Worm (Caenorhabditis elegans) whole organism, late embryonic: Measurements from ENCODE around the gene C06H5.12.
"Not testable (repeated sequence)": the region's sequence is repeated elsewhere in the genome, so short reads cannot be mapped to it uniquely, and the experiment has no call there.

Source experiments
- K02D7.2 ChIP-seq: sonication (generic microtip); optimal IDR thresholded peaks from 2 replicates; lab custom pipeline; 2017; ENCODE audit warnings: mild to moderate bottlenecking, missing genetic modification characterization, missing compliant biosample characterization
- K09A11.1 ChIP-seq: sonication (generic microtip); optimal IDR thresholded peaks from 2 replicates; lab custom pipeline; 2017; ENCODE audit warnings: antibody characterized with exemption, mild to moderate bottlenecking, missing genetic modification characterization, missing compliant biosample characterization; ENCODE audit not compliant: insufficient read depth
- T23F11.4 ChIP-seq: fragments of 200-800 bp; sonication (Bioruptor generic); optimal IDR thresholded peaks from 2 replicates; lab custom pipeline; 2018; ENCODE audit warnings: mild to moderate bottlenecking, missing genetic modification characterization, missing compliant biosample characterization
- ceh-18 ChIP-seq: sonication (generic microtip); optimal IDR thresholded peaks from 2 replicates; lab custom pipeline; 2016; ENCODE audit warnings: missing genetic modification characterization, missing compliant biosample characterization
- ceh-19 ChIP-seq: fragments of 200-800 bp; sonication (Bioruptor generic); optimal IDR thresholded peaks from 2 replicates; lab custom pipeline; 2018; ENCODE audit warnings: mild to moderate bottlenecking, missing genetic modification characterization, missing compliant biosample characterization
- ceh-2 ChIP-seq: sonication (generic microtip); optimal IDR thresholded peaks from 2 replicates; lab custom pipeline; 2016; ENCODE audit warnings: missing genotype, missing genetic modification characterization, missing compliant biosample characterization
- ceh-22 ChIP-seq: sonication (generic microtip); optimal IDR thresholded peaks from 2 replicates; lab custom pipeline; 2017; ENCODE audit warnings: missing biosample characterization, missing genetic modification characterization
- ceh-30 ChIP-seq: fragments of 150-350 bp; optimal IDR thresholded peaks from 2 replicates; lab custom pipeline; 2014; ENCODE audit warnings: missing biosample characterization, missing genetic modification characterization
- ceh-6 ChIP-seq: fragments of 200-800 bp; sonication (Bioruptor generic); optimal IDR thresholded peaks from 2 replicates; lab custom pipeline; 2018; ENCODE audit warnings: mild to moderate bottlenecking, missing genetic modification characterization, missing compliant biosample characterization
- ceh-9 ChIP-seq: sonication (generic microtip); optimal IDR thresholded peaks from 2 replicates; lab custom pipeline; 2016; ENCODE audit warnings: mild to moderate bottlenecking, missing genetic modification characterization, inconsistent platforms, missing compliant biosample characterization
- dve-1 ChIP-seq: sonication (generic microtip); optimal IDR thresholded peaks from 2 replicates; lab custom pipeline; 2017; ENCODE audit warnings: antibody characterized with exemption, mild to moderate bottlenecking, missing genetic modification characterization, missing compliant biosample characterization
- elt-2 ChIP-seq: sonication (generic microtip); optimal IDR thresholded peaks from 2 replicates; lab custom pipeline; 2016; ENCODE audit warnings: missing genetic modification reagents, missing genetic modification characterization, missing compliant biosample characterization
- eyg-1 ChIP-seq: sonication (generic microtip); optimal IDR thresholded peaks from 2 replicates; lab custom pipeline; 2016; ENCODE audit warnings: missing genotype, missing genetic modification characterization, missing compliant biosample characterization
- hlh-13 ChIP-seq: fragments of 200-800 bp; sonication (Bioruptor generic); optimal IDR thresholded peaks from 2 replicates; lab custom pipeline; 2018; ENCODE audit warnings: mild to moderate bottlenecking, missing genetic modification characterization, missing compliant biosample characterization
- lin-11 ChIP-seq: fragments of 200-800 bp; sonication (Bioruptor generic); optimal IDR thresholded peaks from 2 replicates; lab custom pipeline; 2018; ENCODE audit warnings: mild to moderate bottlenecking, missing genetic modification characterization, missing compliant biosample characterization
- madf-2 ChIP-seq: sonication (generic microtip); optimal IDR thresholded peaks from 2 replicates; lab custom pipeline; 2017; ENCODE audit warnings: missing genetic modification characterization, missing compliant biosample characterization
- nfya-1 ChIP-seq: sonication (generic microtip); optimal IDR thresholded peaks from 2 replicates; lab custom pipeline; 2017; ENCODE audit warnings: missing genetic modification characterization, mild to moderate bottlenecking, missing compliant biosample characterization, antibody characterized with exemption, moderate library complexity
- nhr-11 ChIP-seq: fragments of 150-350 bp; optimal IDR thresholded peaks from 2 replicates; lab custom pipeline; 2014; ENCODE audit warnings: missing biosample characterization, missing genetic modification characterization
- pat-9 ChIP-seq: fragments of 200-800 bp; sonication (Bioruptor generic); optimal IDR thresholded peaks from 2 replicates; lab custom pipeline; 2018; ENCODE audit warnings: mild to moderate bottlenecking, missing genetic modification characterization, moderate library complexity, missing compliant biosample characterization
- pax-1 ChIP-seq: fragments of 150-350 bp; optimal IDR thresholded peaks from 2 replicates; lab custom pipeline; 2014; ENCODE audit warnings: missing biosample characterization, missing genetic modification characterization
- ref-2 ChIP-seq: sonication (generic microtip); optimal IDR thresholded peaks from 2 replicates; lab custom pipeline; 2016; ENCODE audit warnings: missing genetic modification characterization, missing compliant biosample characterization
- sox-4 ChIP-seq: sonication (generic microtip); optimal IDR thresholded peaks from 2 replicates; lab custom pipeline; 2017; ENCODE audit warnings: mild to moderate bottlenecking, missing genetic modification characterization, inconsistent platforms, missing compliant biosample characterization
- tbx-2 ChIP-seq: sonication (generic microtip); optimal IDR thresholded peaks from 2 replicates; lab custom pipeline; 2016; ENCODE audit warnings: missing genetic modification characterization, missing compliant biosample characterization
- tbx-7 ChIP-seq: sonication (generic microtip); optimal IDR thresholded peaks from 2 replicates; lab custom pipeline; 2016; ENCODE audit warnings: missing genotype, missing genetic modification characterization, missing compliant biosample characterization
- unc-3 ChIP-seq, 2 experiments: fragments of 200-800 bp in 1 of 2; sonication (Bioruptor generic) in 1 of 2; sonication (generic microtip) in 1 of 2; conservative IDR thresholded peaks in 1 of 2; optimal IDR thresholded peaks in 1 of 2; 2 replicates each; pipeline versions ENCODE4 v1.3.6 to Lab custom; 2016 to 2022; ENCODE audit warnings: missing compliant biosample characterization in 2 of 2, missing genetic modification characterization in 2 of 2, missing genetic modification reagents in 1 of 2
- ztf-16 ChIP-seq: sonication (generic microtip); optimal IDR thresholded peaks from 2 replicates; lab custom pipeline; 2017; ENCODE audit warnings: missing genetic modification characterization, missing compliant biosample characterization

C06H5.12 gene

DNA sequence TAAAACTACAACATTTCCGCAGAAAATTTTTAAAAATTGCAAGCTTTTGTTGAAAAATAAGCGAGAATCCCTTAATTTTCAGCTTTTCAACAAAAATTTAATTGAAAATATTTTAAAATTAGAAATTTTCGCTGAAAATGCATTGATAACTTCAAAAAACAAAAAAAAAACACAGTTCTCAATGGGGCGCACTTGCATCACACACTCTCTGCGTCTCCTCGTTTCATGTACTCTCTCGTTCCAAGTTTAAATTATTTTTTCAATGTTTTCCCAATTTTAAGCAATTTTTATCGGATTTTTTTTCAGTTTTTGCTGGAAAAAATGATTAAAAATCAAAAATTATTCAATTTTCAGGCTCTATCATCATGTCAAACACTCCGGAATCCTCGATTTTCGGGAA lies 23.5 kb upstream of the C06H5.12 start, which contains the start of gene phf-14:
Gene phf-14 (plus strand): TSS at position 345 of the 400 bp plus-strand sequence.
- TF ChIP-seq lin-11 (tag; lab: Kevin White, UChicago), result no peak
- TF ChIP-seq nfya-1 (tag; lab: Kevin White, UChicago), result peak; percentile 3
- TF ChIP-seq, all 69 proteins: peak for 1

DNA sequence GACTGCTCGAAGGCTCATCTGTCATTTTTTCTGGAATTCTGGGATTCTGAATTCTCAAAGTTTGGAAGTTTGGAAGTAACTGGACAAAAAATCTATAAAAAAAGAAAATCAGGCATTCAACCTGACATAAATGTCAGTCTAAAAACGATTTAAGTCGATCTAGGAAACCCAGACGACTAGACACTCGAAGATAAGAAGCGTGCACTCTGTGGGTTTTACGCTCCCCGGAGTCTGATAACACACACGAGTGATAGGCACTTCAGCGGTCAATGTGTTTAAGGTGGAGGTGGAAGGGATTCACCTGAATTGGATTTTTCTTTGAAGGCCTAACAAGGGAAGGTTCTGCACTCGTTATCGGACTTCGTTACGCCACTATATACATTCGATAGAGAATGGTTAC lies 5.6 kb upstream of the C06H5.12 start, which contains the start of gene C06H5.6:
Gene C06H5.6 (minus strand): TSS at position 46 of the 400 bp plus-strand sequence.
- TF ChIP-seq hlh-13 (no peak), elt-2 (tag; lab: Kevin White, UChicago) (peak; percentile 56)

DNA sequence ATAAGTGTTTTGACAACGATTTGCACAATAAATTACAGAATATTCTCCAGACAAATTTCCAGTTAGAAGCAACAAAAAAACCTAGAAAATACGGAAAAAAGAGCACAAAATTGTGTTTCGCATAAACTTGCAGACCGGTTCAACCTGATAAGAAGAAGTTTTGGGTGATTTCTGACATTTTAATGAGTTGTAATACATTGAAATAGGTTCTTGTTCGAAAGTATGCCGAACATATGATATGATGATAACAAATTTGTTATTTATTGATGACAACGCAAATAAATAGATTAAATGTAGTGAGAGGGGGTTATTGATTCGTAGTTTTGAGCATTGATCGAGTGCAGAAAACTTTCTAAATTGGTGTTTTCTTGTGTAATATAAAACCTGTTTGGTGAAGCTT lies 3.3 kb upstream of the C06H5.12 start:
- TF ChIP-seq tbx-7 (no peak), madf-2 (tag; lab: Kevin White, UChicago) (no peak), nhr-11 (no peak), ceh-18 (no peak), ceh-30 (tag; lab: Kevin White, UChicago) (no peak), sox-4 (tag; lab: Kevin White, UChicago) (no peak), ceh-19 (GFP tag; lab: Kevin White, UChicago) (no peak), unc-3 (GFP tag; conservative IDR thresholded peaks at IDR 0.05; lab: Robert Waterston, UW) (no peak), unc-3 (tag; optimal IDR thresholded peaks at IDR 0.05; lab: Kevin White, UChicago) (no peak), ztf-16 (tag; lab: Kevin White, UChicago) (no peak), K09A11.1 (no peak), ceh-22 (no peak), K02D7.2 (tag; lab: Kevin White, UChicago) (no peak), ceh-9 (tag; lab: Kevin White, UChicago) (no peak)

DNA sequence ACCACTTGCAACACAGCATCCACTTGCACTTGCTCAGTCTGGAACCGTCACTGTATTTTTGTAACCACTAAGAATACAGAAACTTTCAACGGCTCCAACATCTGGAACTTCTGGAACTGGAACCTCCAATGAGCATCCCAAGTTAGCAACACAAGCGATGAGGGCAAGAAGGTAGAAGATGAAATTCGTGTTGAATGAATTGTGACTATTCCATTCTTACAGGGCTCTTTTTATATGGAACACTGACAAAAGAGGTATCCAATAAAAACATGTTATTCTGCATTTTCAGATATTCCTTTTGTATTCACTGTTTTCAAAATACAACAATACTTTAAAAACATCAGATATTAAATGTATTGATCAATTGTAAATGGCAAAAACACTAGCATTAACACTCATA lies 626 bp upstream of the C06H5.12 start, which contains the start of gene C06H5.11:
Gene C06H5.11 (minus strand): TSS at position 101 of the 400 bp plus-strand sequence.
- TF ChIP-seq pat-9; ref-2 (tag; lab: Kevin White, UChicago); eyg-1 (tag; lab: Kevin White, UChicago): not testable (repeated sequence)
- TF ChIP-seq, all 69 proteins: peak for 0; not testable (repeated sequence) for 69

DNA sequence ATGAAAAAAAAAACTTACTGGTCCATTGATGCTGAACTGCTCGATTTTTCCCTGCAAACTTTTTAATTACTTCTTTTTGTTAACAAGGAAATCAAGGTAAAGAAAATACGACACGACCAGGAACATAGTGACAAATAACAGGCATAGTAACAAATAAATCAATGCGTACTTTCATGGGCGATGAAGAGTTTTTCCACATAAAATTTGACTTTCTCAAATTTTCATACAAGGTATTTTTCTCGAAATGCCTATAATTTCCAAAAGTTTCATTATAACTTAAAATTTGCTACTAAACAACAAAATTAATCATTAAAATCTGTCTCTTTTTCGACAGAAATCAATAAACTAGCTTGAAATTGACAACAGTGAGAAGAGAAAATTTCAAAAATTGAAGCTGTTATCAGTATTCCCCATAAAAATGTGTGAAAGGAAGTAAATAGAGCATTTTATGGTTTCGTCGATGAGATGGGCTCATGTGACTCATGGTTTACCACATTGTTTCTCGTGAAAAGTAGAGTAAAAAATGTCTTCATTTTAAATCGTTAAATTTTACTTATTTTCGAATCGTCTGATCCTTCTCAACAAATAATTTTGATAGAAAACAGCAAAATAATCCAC lies 2.3 kb downstream of the C06H5.12 start, which contains the start of gene fbxa-156:
Gene fbxa-156 (minus strand): TSS at position 51 of the 618 bp plus-strand sequence.
- no peak for TF ChIP-seq dve-1 (tag; lab: Kevin White, UChicago)
- no peak for TF ChIP-seq sox-4 (tag; lab: Kevin White, UChicago)
- TF ChIP-seq lin-11 (tag; lab: Kevin White, UChicago), result no peak
- TF ChIP-seq ceh-2, result no peak

DNA sequence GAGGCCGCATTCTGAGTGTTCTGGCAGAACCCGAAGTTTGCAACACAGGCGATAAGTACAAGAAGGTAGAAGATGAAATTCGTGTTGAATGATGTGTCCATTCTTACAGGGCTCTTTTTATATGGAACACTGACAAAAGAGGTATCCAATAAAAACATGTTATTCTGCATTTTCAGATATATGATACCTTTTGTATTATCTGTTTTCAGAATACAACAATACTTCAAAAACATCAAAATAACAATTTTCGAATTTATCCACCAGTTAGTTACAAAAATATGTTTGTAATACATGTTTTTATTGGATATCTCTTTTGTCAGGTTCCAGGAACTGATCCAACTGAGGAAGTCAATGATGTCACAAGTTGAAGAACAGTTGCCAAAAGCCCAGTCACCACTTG lies 3.1 kb downstream of the C06H5.12 start, which contains the start of gene C06H5.13:
Gene C06H5.13 (minus strand): TSS at position 101 of the 400 bp plus-strand sequence.
- TF ChIP-seq tbx-2 (tag; lab: Kevin White, UChicago); ceh-6 (GFP tag; lab: Kevin White, UChicago); T23F11.4 (GFP tag; lab: Kevin White, UChicago): not testable (repeated sequence)

DNA sequence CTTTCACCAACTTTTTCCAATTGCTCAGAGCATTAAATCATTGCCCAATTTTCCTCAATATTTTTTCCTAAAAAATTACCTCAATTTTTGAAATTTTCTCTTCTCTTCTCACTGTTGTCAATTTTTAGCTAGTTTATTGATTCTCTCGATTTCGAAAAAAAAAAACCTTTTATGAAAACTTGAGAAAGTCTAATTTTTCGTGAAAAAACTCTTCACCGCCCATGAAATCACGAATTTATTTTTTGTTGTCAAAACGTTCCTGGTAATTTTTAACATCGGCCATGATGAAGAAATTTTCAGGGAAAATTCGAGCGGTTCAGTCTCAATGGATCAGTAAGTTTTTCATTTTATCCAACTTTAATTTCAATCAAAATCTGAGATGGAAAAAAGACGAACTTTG lies 4.9 kb downstream of the C06H5.12 start, which contains the start of gene fbxa-157:
Gene fbxa-157 (plus strand): TSS at position 301 of the 400 bp plus-strand sequence.
- no peak for TF ChIP-seq sox-4 (tag; lab: Kevin White, UChicago)

DNA sequence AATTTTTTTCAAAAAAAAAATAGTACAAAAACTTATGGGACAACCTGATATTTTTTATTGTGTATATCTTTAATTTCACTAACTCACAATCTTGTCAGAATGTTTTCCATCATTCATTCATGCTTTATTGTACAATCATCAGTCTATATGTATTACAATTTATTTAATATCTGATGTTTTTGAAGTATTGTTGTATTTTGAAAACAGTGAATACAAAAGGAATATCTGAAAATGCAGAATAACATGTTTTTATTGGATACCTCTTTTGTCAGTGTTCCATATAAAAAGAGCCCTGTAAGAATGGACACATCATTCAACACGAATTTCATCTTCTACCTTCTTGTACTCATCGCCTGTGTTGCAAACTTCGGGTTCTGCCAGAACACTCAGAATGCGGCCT lies 9.2 kb downstream of the C06H5.12 start, which contains the start of gene C06H5.14:
Gene C06H5.14 (plus strand): TSS at position 301 of the 400 bp plus-strand sequence.
- not testable (repeated sequence) for TF ChIP-seq pax-1 (tag; lab: Kevin White, UChicago); elt-2 (tag; lab: Kevin White, UChicago); unc-3 (GFP tag; conservative IDR thresholded peaks at IDR 0.05; lab: Robert Waterston, UW); unc-3 (tag; optimal IDR thresholded peaks at IDR 0.05; lab: Kevin White, UChicago)
